Fruit fly (Drosophila melanogaster) whole organism, embryonic: ENCODE measurements around the gene Ppm1.

Experiments used
- Antp ChIP-seq: fragments of 200-800 bp; sonication (Bioruptor generic); optimal IDR thresholded peaks from 3 replicates; lab custom pipeline; 2016; ENCODE audit warnings: missing biosample characterization, missing genetic modification characterization
- Asciz ChIP-seq: fragments of 200-800 bp; sonication (Bioruptor generic); optimal IDR thresholded peaks from 2 replicates; lab custom pipeline; 2017; ENCODE audit warnings: missing biosample characterization, mild to moderate bottlenecking, missing genetic modification characterization, missing genetic modification reagents
- B-H1 ChIP-seq: fragments of 200-800 bp; sonication (Bioruptor generic); IDR thresholded peaks from 3 replicates; pipeline ENCODE4 v1.3.6; 2022; ENCODE audit warnings: missing biosample characterization, missing genetic modification characterization
- C15 ChIP-seq: fragments of 200-800 bp; sonication (Bioruptor generic); IDR thresholded peaks from 3 replicates; pipeline ENCODE4 v1.3.6; 2022; ENCODE audit warnings: missing biosample characterization, missing genetic modification characterization
- CG10274 ChIP-seq: fragments of 200-800 bp; sonication (Bioruptor generic); optimal IDR thresholded peaks from 3 replicates; lab custom pipeline; 2017; ENCODE audit warnings: missing biosample characterization, mild to moderate bottlenecking, missing genetic modification characterization
- CG11247 ChIP-seq: fragments of 200-800 bp; sonication (Bioruptor generic); IDR thresholded peaks from 2 replicates; pipeline ENCODE4 v1.3.6; 2022; ENCODE audit warnings: missing biosample characterization, missing genetic modification characterization
- CG12744 ChIP-seq: fragments of 200-800 bp; sonication (Bioruptor generic); optimal IDR thresholded peaks from 2 replicates; lab custom pipeline; 2016; ENCODE audit warnings: missing biosample characterization, missing genetic modification characterization
- CG13123 ChIP-seq: fragments of 200-800 bp; sonication (Bioruptor generic); optimal IDR thresholded peaks from 2 replicates; lab custom pipeline; 2016; ENCODE audit warnings: missing biosample characterization, missing genetic modification characterization
- CG13287 ChIP-seq: fragments of 200-800 bp; sonication (Bioruptor generic); IDR thresholded peaks from 2 replicates; pipeline ENCODE4 v1.3.6; 2022; ENCODE audit warnings: missing biosample characterization, missing genetic modification characterization; ENCODE audit not compliant: partially characterized antibody
- CG14860 ChIP-seq: fragments of 200-800 bp; sonication (Bioruptor generic); IDR thresholded peaks from 3 replicates; pipeline ENCODE4 v1.3.6; 2022; ENCODE audit warnings: missing biosample characterization, missing genetic modification characterization; ENCODE audit not compliant: partially characterized antibody
- CG15601 ChIP-seq: fragments of 200-800 bp; sonication (Bioruptor generic); optimal IDR thresholded peaks from 3 replicates; lab custom pipeline; 2019; ENCODE audit warnings: missing biosample characterization, mild to moderate bottlenecking, missing genetic modification characterization, moderate library complexity
- CG17612 ChIP-seq: fragments of 200-800 bp; sonication (Bioruptor generic); IDR thresholded peaks from 2 replicates; pipeline ENCODE4 v1.3.6; 2022; ENCODE audit warnings: missing biosample characterization, missing genetic modification characterization
- CG2129 ChIP-seq: fragments of 200-800 bp; sonication (Bioruptor generic); IDR thresholded peaks from 2 replicates; pipeline ENCODE4 v1.3.6; 2022; ENCODE audit warnings: missing biosample characterization, missing genetic modification characterization; ENCODE audit not compliant: partially characterized antibody
- CG30403 ChIP-seq: fragments of 200-800 bp; sonication (Bioruptor generic); optimal IDR thresholded peaks from 3 replicates; lab custom pipeline; 2016; ENCODE audit warnings: missing biosample characterization, missing genetic modification characterization
- CG32772 ChIP-seq: fragments of 200-800 bp; sonication (Bioruptor generic); IDR thresholded peaks from 2 replicates; pipeline ENCODE4 v1.3.6; 2022; ENCODE audit warnings: missing biosample characterization, missing genetic modification characterization
- CG3838 ChIP-seq: fragments of 200-800 bp; sonication (Bioruptor generic); optimal IDR thresholded peaks from 3 replicates; lab custom pipeline; 2016; ENCODE audit warnings: missing biosample characterization, missing genetic modification characterization
- CG4328 ChIP-seq: fragments of 200-800 bp; sonication (Bioruptor generic); optimal IDR thresholded peaks from 3 replicates; lab custom pipeline; 2017; ENCODE audit warnings: missing biosample characterization, missing genetic modification reagents, missing genetic modification characterization
- CG4730 ChIP-seq: fragments of 200-800 bp; sonication (Bioruptor generic); IDR thresholded peaks from 2 replicates; pipeline ENCODE4 v1.3.6; 2022; ENCODE audit warnings: missing biosample characterization, missing genetic modification characterization
- CG6175 ChIP-seq: fragments of 200-800 bp; sonication (Bioruptor generic); IDR thresholded peaks from 3 replicates; pipeline ENCODE4 v1.3.6; 2022; ENCODE audit warnings: missing biosample characterization, missing genetic modification characterization
- CG6254 ChIP-seq: fragments of 200-800 bp; sonication (Bioruptor generic); optimal IDR thresholded peaks from 3 replicates; lab custom pipeline; 2017; ENCODE audit warnings: mild to moderate bottlenecking, missing biosample characterization, missing genetic modification reagents, missing genetic modification characterization
- CG6791 ChIP-seq: fragments of 200-800 bp; sonication (Bioruptor generic); IDR thresholded peaks from 3 replicates; pipeline ENCODE4 v1.3.6; 2022; ENCODE audit warnings: missing biosample characterization, missing genetic modification characterization; ENCODE audit not compliant: partially characterized antibody
- CG7271 ChIP-seq: fragments of 200-800 bp; sonication (Bioruptor generic); optimal IDR thresholded peaks from 2 replicates; lab custom pipeline; 2018; ENCODE audit warnings: missing biosample characterization, mild to moderate bottlenecking, missing genetic modification characterization, moderate library complexity
- CG7745 ChIP-seq: fragments of 200-800 bp; sonication (Bioruptor generic); optimal IDR thresholded peaks from 2 replicates; lab custom pipeline; 2018; ENCODE audit warnings: missing biosample characterization, mild to moderate bottlenecking, missing genetic modification characterization, moderate library complexity
- CG7786 ChIP-seq: fragments of 200-800 bp; sonication (Bioruptor generic); optimal IDR thresholded peaks from 2 replicates; lab custom pipeline; 2016; ENCODE audit warnings: missing biosample characterization, missing genetic modification characterization
- CG8089 ChIP-seq: fragments of 200-800 bp; sonication (Bioruptor generic); optimal IDR thresholded peaks from 3 replicates; lab custom pipeline; 2016; ENCODE audit warnings: missing biosample characterization, missing genetic modification characterization
- CG8388 ChIP-seq: fragments of 200-800 bp; sonication (Bioruptor generic); optimal IDR thresholded peaks from 2 replicates; lab custom pipeline; 2019; ENCODE audit warnings: missing biosample characterization, mild to moderate bottlenecking, missing genetic modification characterization, moderate library complexity
- Elba2 ChIP-seq: fragments of 200-800 bp; sonication (Bioruptor generic); optimal IDR thresholded peaks from 3 replicates; lab custom pipeline; 2016; ENCODE audit warnings: missing biosample characterization, missing genetic modification characterization
- HmgD ChIP-seq: fragments of 200-800 bp; sonication (Bioruptor generic); optimal IDR thresholded peaks from 3 replicates; lab custom pipeline; 2016; ENCODE audit warnings: missing biosample characterization, missing genetic modification characterization
- Hsf ChIP-seq: fragments of 200-800 bp; sonication (Bioruptor generic); optimal IDR thresholded peaks from 3 replicates; lab custom pipeline; 2016; ENCODE audit warnings: missing biosample characterization, missing genetic modification characterization
- Jarid2 ChIP-seq: fragments of 200-800 bp; sonication (Bioruptor generic); optimal IDR thresholded peaks from 3 replicates; lab custom pipeline; 2017; ENCODE audit warnings: mild to moderate bottlenecking, missing biosample characterization, missing genetic modification reagents, missing genetic modification characterization
- PHDP ChIP-seq: fragments of 200-800 bp; sonication (Bioruptor generic); optimal IDR thresholded peaks from 3 replicates; lab custom pipeline; 2018; ENCODE audit warnings: missing biosample characterization, mild to moderate bottlenecking, missing genetic modification characterization, moderate library complexity
- Poxn ChIP-seq: fragments of 200-800 bp; sonication (Bioruptor generic); IDR thresholded peaks from 2 replicates; pipeline ENCODE4 v1.3.6; 2022; ENCODE audit warnings: missing biosample characterization, missing genetic modification characterization
- Rfx ChIP-seq: fragments of 200-800 bp; sonication (Bioruptor generic); IDR thresholded peaks from 2 replicates; pipeline ENCODE4 v1.3.6; 2022; ENCODE audit warnings: missing biosample characterization, missing genetic modification characterization
- Scr ChIP-seq: fragments of 200-800 bp; sonication (Bioruptor generic); IDR thresholded peaks from 2 replicates; pipeline ENCODE4 v1.3.6; 2022; ENCODE audit warnings: missing biosample characterization, missing genetic modification characterization; ENCODE audit not compliant: partially characterized antibody
- Sox100B ChIP-seq: fragments of 200-800 bp; sonication (Bioruptor generic); optimal IDR thresholded peaks from 3 replicates; lab custom pipeline; 2018; ENCODE audit warnings: missing biosample characterization, mild to moderate bottlenecking, missing genetic modification characterization
- Tbp ChIP-seq: fragments of >200 bp; optimal IDR thresholded peaks from 2 replicates; lab custom pipeline; 2018; ENCODE audit warnings: missing biosample characterization, missing genetic modification characterization
- Vsx1 ChIP-seq: fragments of 200-800 bp; sonication (Bioruptor generic); optimal IDR thresholded peaks from 2 replicates; lab custom pipeline; 2017; ENCODE audit warnings: missing biosample characterization, mild to moderate bottlenecking, missing genetic modification characterization, missing genetic modification reagents
- danr ChIP-seq: fragments of 200-800 bp; sonication (Bioruptor generic); IDR thresholded peaks from 2 replicates; pipeline ENCODE4 v1.3.6; 2022; ENCODE audit warnings: missing biosample characterization, missing genetic modification characterization
- dati ChIP-seq: fragments of 200-800 bp; sonication (Bioruptor generic); IDR thresholded peaks from 2 replicates; pipeline ENCODE4 v1.3.6; 2022; ENCODE audit warnings: missing biosample characterization, missing genetic modification characterization
- dmrt11E ChIP-seq: fragments of 200-800 bp; sonication (Bioruptor generic); optimal IDR thresholded peaks from 3 replicates; lab custom pipeline; 2018; ENCODE audit warnings: missing biosample characterization, mild to moderate bottlenecking, missing genetic modification characterization, moderate library complexity
- exex ChIP-seq: fragments of 200-800 bp; sonication (Bioruptor generic); optimal IDR thresholded peaks from 4 replicates; lab custom pipeline; 2018; ENCODE audit warnings: missing biosample characterization, mild to moderate bottlenecking, missing genetic modification characterization, moderate library complexity
- nom ChIP-seq: fragments of 200-800 bp; sonication (Bioruptor generic); optimal IDR thresholded peaks from 2 replicates; lab custom pipeline; 2017; ENCODE audit warnings: missing biosample characterization, missing genetic modification characterization, mild to moderate bottlenecking, moderate library complexity, missing genetic modification reagents
- rib ChIP-seq: fragments of 200-800 bp; sonication (Bioruptor generic); IDR thresholded peaks from 2 replicates; pipeline ENCODE4 v1.3.6; 2022; ENCODE audit warnings: missing biosample characterization, missing genetic modification characterization
- ro ChIP-seq: fragments of 200-800 bp; sonication (Bioruptor generic); IDR thresholded peaks from 2 replicates; pipeline ENCODE4 v1.3.6; 2022; ENCODE audit warnings: missing biosample characterization, missing genetic modification characterization
- run ChIP-seq: fragments of 200-800 bp; sonication (Bioruptor generic); optimal IDR thresholded peaks from 3 replicates; lab custom pipeline; 2018; ENCODE audit warnings: missing biosample characterization, mild to moderate bottlenecking, missing genetic modification characterization
- sc ChIP-seq, 3 experiments: fragments of >200 bp in 2 of 3; fragments of 200-800 bp in 1 of 3; sonication (Bioruptor generic) in 1 of 3; optimal IDR thresholded peaks; 2 replicates in 2 of 3; 3 replicates in 1 of 3; lab custom pipeline; 2017; ENCODE audit warnings: mild to moderate bottlenecking in 1 of 3, missing biosample characterization in 1 of 3, missing genetic modification characterization in 1 of 3, missing genetic modification reagents in 1 of 3
- sens-2 ChIP-seq: fragments of 200-800 bp; sonication (Bioruptor generic); IDR thresholded peaks from 2 replicates; pipeline ENCODE4 v1.3.6; 2022; ENCODE audit warnings: missing biosample characterization, missing genetic modification characterization
- trh ChIP-seq: fragments of 200-800 bp; sonication (Bioruptor generic); optimal IDR thresholded peaks from 2 replicates; lab custom pipeline; 2016; ENCODE audit warnings: missing biosample characterization, missing genetic modification characterization
- z ChIP-seq: fragments of 200-800 bp; sonication (Bioruptor generic); IDR thresholded peaks from 3 replicates; pipeline ENCODE4 v1.3.6; 2022; ENCODE audit warnings: missing biosample characterization, missing genetic modification characterization

Gene Ppm1

DNA sequence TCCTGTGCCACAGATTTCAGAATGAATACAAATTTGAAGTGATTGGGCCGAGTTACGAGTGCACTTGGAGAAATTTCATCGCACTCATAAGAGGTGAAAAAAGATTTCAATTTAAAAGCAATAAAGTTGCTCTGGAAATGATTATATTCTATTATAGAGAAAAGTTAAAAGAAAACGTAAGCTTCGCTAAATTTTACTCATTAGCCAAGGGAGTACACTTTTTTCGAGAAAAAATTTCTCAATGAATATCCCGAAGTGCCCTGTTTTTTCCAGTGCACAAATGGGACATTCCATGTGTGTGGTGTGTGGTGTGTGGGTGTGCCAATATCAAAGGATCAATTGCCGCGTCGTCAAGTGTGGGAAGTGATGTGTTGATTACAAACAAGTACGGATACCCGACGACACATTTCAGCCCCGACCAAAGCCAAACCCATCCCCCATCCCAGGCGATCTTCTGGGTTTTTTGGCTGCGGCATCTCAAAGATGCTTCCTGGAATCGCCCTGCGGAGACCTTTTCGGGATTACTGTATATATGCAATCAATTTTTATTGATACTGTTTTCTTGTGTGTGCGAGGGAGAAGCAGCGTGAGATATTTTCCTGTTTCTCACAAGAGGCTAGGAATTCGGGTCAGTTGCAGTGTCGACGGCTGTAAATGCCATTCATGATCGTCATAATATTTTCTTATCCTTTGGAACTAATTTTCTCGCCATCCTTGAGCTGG is 32.6 kb downstream of the Ppm1 start (continued):
- TF ChIP-seq sens-2 (GFP tag; lab: Robert Waterston, UW): no peak
- no peak for TF ChIP-seq CG4328 (GFP tag; lab: Kevin White, UChicago)
- no peak for TF ChIP-seq Sox100B (GFP tag; lab: Kevin White, UChicago)
- TF ChIP-seq CG8089 (GFP tag; lab: Kevin White, UChicago): peak; percentile 19
- TF ChIP-seq CG8388 (GFP tag; lab: Kevin White, UChicago): peak; percentile 42
- no peak for TF ChIP-seq dati (GFP tag; lab: Robert Waterston, UW)
- TF ChIP-seq Hsf (GFP tag; lab: Kevin White, UChicago): peak; percentile 22
- no peak for TF ChIP-seq B-H1 (GFP tag; lab: Robert Waterston, UW)
- peak; percentile 15 for TF ChIP-seq Vsx1 (GFP tag; lab: Kevin White, UChicago)
- TF ChIP-seq Tbp (GFP tag; lab: Kevin White, UChicago): no peak
- no peak for TF ChIP-seq CG7745 (tag; lab: Kevin White, UChicago)
- peak; percentile 37 for TF ChIP-seq trh (GFP tag; lab: Kevin White, UChicago)
- TF ChIP-seq CG3838: no peak
- TF ChIP-seq CG14860 (GFP tag; lab: Robert Waterston, UW): no peak
- no peak for TF ChIP-seq HmgD (GFP tag; lab: Kevin White, UChicago)
- peak; percentile 61 for TF ChIP-seq CG30403
- no peak for TF ChIP-seq CG17612 (GFP tag; lab: Robert Waterston, UW)
- TF ChIP-seq Poxn (GFP tag; lab: Robert Waterston, UW): no peak
- TF ChIP-seq CG15601 (tag; lab: Kevin White, UChicago): peak; percentile 9
- no peak for TF ChIP-seq nom (GFP tag; lab: Kevin White, UChicago)
- peak; percentile 85 for TF ChIP-seq dmrt11E (tag; lab: Kevin White, UChicago)
- TF ChIP-seq danr: no peak; the same call in 1 of the 2 replicates
- no peak for TF ChIP-seq ro
- TF ChIP-seq CG6175 (GFP tag; lab: Robert Waterston, UW): no peak
- TF ChIP-seq Asciz (GFP tag; lab: Kevin White, UChicago): no peak
- TF ChIP-seq CG7786 (GFP tag; lab: Kevin White, UChicago): peak; percentile 31
- peak; percentile 22; the same call in 1 of the 2 replicates for TF ChIP-seq CG4730 (GFP tag; lab: Robert Waterston, UW)
- TF ChIP-seq sc (optimal IDR thresholded peaks at IDR 0.05; lab: Kevin White, UChicago): no peak
- peak; percentile 40 for TF ChIP-seq sc (GFP tag; optimal IDR thresholded peaks at IDR 0.05; lab: Kevin White, UChicago)
- TF ChIP-seq CG10274: no peak
- TF ChIP-seq CG12744 (GFP tag; lab: Kevin White, UChicago): no peak
- TF ChIP-seq CG13287 (GFP tag; lab: Robert Waterston, UW): no peak
- TF ChIP-seq Antp (GFP tag; lab: Kevin White, UChicago): no peak
- TF ChIP-seq run (tag; lab: Kevin White, UChicago): no peak
- TF ChIP-seq CG6791 (GFP tag; lab: Robert Waterston, UW): no peak
- TF ChIP-seq CG6254: peak; percentile 41
- 0 out of 3 replicates have a peak, but pooled peaks have one; percentile 30 for TF ChIP-seq z (GFP tag; lab: Robert Waterston, UW)
- TF ChIP-seq CG2129 (GFP tag; lab: Robert Waterston, UW): no peak
- no peak for TF ChIP-seq C15 (GFP tag; lab: Robert Waterston, UW)
- no peak for TF ChIP-seq CG11247 (GFP tag; lab: Robert Waterston, UW)
- no peak for TF ChIP-seq CG13123 (GFP tag; lab: Kevin White, UChicago)
- TF ChIP-seq rib (GFP tag; lab: Robert Waterston, UW): no peak
- no peak for TF ChIP-seq Scr (GFP tag; lab: Robert Waterston, UW)
- peak; percentile 27 for TF ChIP-seq CG7271 (tag; lab: Kevin White, UChicago)
- TF ChIP-seq exex: no peak
- peak; percentile 28 for TF ChIP-seq PHDP (tag; lab: Kevin White, UChicago)
- no peak; the same call in 1 of the 2 replicates for TF ChIP-seq Rfx (GFP tag; lab: Robert Waterston, UW)
- TF ChIP-seq CG32772: no peak
- TF ChIP-seq Elba2 (GFP tag; lab: Kevin White, UChicago): peak; percentile 68
- TF ChIP-seq Jarid2 (GFP tag; lab: Kevin White, UChicago): no peak
